Fruit fly (Drosophila melanogaster) Kc167 (cell line): ENCODE results near the gene CG34300.

Experiments
- Myc ChIP-seq: fragments of >200 bp; optimal IDR thresholded peaks from 2 replicates; lab custom pipeline; 2017; ENCODE audit warnings: missing external identifiers
- Sin3A ChIP-seq: fragments of >200 bp; optimal IDR thresholded peaks from 2 replicates; lab custom pipeline; 2018; ENCODE audit warnings: missing external identifiers
- h ChIP-seq: fragments of >200 bp; optimal IDR thresholded peaks from 3 replicates; lab custom pipeline; 2018; ENCODE audit warnings: missing external identifiers
- insv ChIP-seq: fragments of >200 bp; optimal IDR thresholded peaks from 3 replicates; lab custom pipeline; 2018; ENCODE audit warnings: missing external identifiers
- psq ChIP-seq: fragments of >200 bp; optimal IDR thresholded peaks from 2 replicates; lab custom pipeline; 2017; ENCODE audit warnings: missing external identifiers
- ttk ChIP-seq: sonication (Bioruptor generic); optimal IDR thresholded peaks from 2 replicates; lab custom pipeline; 2017; ENCODE audit warnings: missing external identifiers

dm6 chr3R:30259561-30259960 lies 46.9 kb downstream of the CG34300 start:
- TF ChIP-seq Sin3A (lab: Kevin White, UChicago): no peak
- no peak for TF ChIP-seq ttk (lab: Kevin White, UChicago)
- no peak for TF ChIP-seq h
- TF ChIP-seq Myc (lab: Kevin White, UChicago): no peak
- TF ChIP-seq psq (lab: Kevin White, UChicago): no peak
- TF ChIP-seq insv (lab: Kevin White, UChicago): no peak
